ENCODE assay signal across 3 worm cellular contexts in genomic region chrIII:6374947-6375415, ce11.
TF ChIP-seq lines count a peak whose summit lies in the region.

TSS of gene rps-13 (minus strand) at chrIII:6374997.
TSS of gene nfx-1 (plus strand) at chrIII:6375379.

TF ChIP-seq in whole organism, L1 larva, 84 proteins besides CTCF, POLR2A, EP300 and RAD21 (continued from another document and continues in another):
- TF ChIP-seq mef-2 (tag; optimal IDR thresholded peaks at IDR 0.05; lab: Kevin White, UChicago) (no peak), nhr-90 (tag; optimal IDR thresholded peaks at IDR 0.05; lab: Kevin White, UChicago; ENCODE audit: poor library complexity) (peak; percentile 66), ztf-4 (tag; optimal IDR thresholded peaks at IDR 0.05; lab: Kevin White, UChicago) (peak; percentile 74), hlh-4 (tag; optimal IDR thresholded peaks at IDR 0.05; lab: Kevin White, UChicago) (no peak), isw-1 (GFP tag; IDR thresholded peaks at IDR 0.05; lab: Robert Waterston, UW) (peak; percentile 83), zag-1 (tag; optimal IDR thresholded peaks at IDR 0.05; lab: Kevin White, UChicago) (no peak), nhr-12 (tag; optimal IDR thresholded peaks at IDR 0.05; lab: Kevin White, UChicago) (no peak), ceh-63 (GFP tag; optimal IDR thresholded peaks at IDR 0.05; lab: Kevin White, UChicago) (no peak), F16B12.6 (tag; optimal IDR thresholded peaks at IDR 0.05; lab: Kevin White, UChicago) (peak; percentile 76), nhr-76 (tag; optimal IDR thresholded peaks at IDR 0.05; lab: Kevin White, UChicago) (no peak), lsy-2 (tag; optimal IDR thresholded peaks at IDR 0.05; lab: Kevin White, UChicago) (peak; percentile 98 to 99), ama-1 (optimal IDR thresholded peaks at IDR 0.05; lab: Kevin White, UChicago) (peak; percentile 46), efl-3 (GFP tag; optimal IDR thresholded peaks at IDR 0.05; lab: Kevin White, UChicago) (no peak), unc-86 (tag; optimal IDR thresholded peaks at IDR 0.05; lab: Kevin White, UChicago) (peak; percentile 58), irx-1 (tag; optimal IDR thresholded peaks at IDR 0.05; lab: Kevin White, UChicago) (peak; percentile 58), aly-2 (tag; optimal IDR thresholded peaks at IDR 0.05; lab: Kevin White, UChicago) (no peak), efl-1 (optimal IDR thresholded peaks at IDR 0.05; lab: Kevin White, UChicago) (peak; percentile 83 to 90), efl-1 (GFP tag; optimal IDR thresholded peaks at IDR 0.05 in 1 of 2; lab: Kevin White, UChicago) (peak; percentile 76 to 97), ceh-90 (tag; optimal IDR thresholded peaks at IDR 0.05; lab: Kevin White, UChicago) (peak; percentile 4), sup-37 (GFP tag; optimal IDR thresholded peaks at IDR 0.05; lab: Kevin White, UChicago) (no peak), ceh-8 (GFP tag; optimal IDR thresholded peaks at IDR 0.05; lab: Kevin White, UChicago) (no peak), dpl-1 (GFP tag; optimal IDR thresholded peaks at IDR 0.05; lab: Kevin White, UChicago) (peak; percentile 70 to 82 (median 77)), fos-1 (tag; optimal IDR thresholded peaks at IDR 0.05; lab: Kevin White, UChicago) (peak; percentile 80), snu-23 (GFP tag; optimal IDR thresholded peaks at IDR 0.05; lab: Kevin White, UChicago) (peak; percentile 87), ceh-88 (GFP tag; IDR thresholded peaks at IDR 0.05; lab: Robert Waterston, UW) (no peak; the same call in 1 of the 2 replicates), alr-1 (tag; optimal IDR thresholded peaks at IDR 0.05; lab: Kevin White, UChicago; ENCODE audit: borderline replicate concordance) (no peak), blmp-1 (tag; optimal IDR thresholded peaks at IDR 0.05; lab: Kevin White, UChicago) (peak; percentile 63), unc-30 (tag; optimal IDR thresholded peaks at IDR 0.05; lab: Kevin White, UChicago) (no peak), ztf-11 (tag; optimal IDR thresholded peaks at IDR 0.05; lab: Kevin White, UChicago) (no peak), elt-2 (tag; optimal IDR thresholded peaks at IDR 0.05; lab: Kevin White, UChicago) (no peak), egl-27 (tag; optimal IDR thresholded peaks at IDR 0.05; lab: Kevin White, UChicago) (no peak), Y116A8C.19 (tag; optimal IDR thresholded peaks at IDR 0.05; lab: Kevin White, UChicago; ENCODE audit: borderline replicate concordance) (no peak), unc-98 (GFP tag; IDR thresholded peaks at IDR 0.05; lab: Robert Waterston, UW) (no peak), elt-3 (tag; optimal IDR thresholded peaks at IDR 0.05; lab: Kevin White, UChicago) (peak in 2 of 6 experiments; percentile 43 to 63), fkh-10 (GFP tag; optimal IDR thresholded peaks at IDR 0.05; lab: Kevin White, UChicago) (peak; percentile 10), lin-13 (GFP tag; optimal IDR thresholded peaks at IDR 0.05; lab: Kevin White, UChicago) (peak; percentile 86), hpl-2 (GFP tag; optimal IDR thresholded peaks at IDR 0.05; lab: Kevin White, UChicago) (peak; percentile 1), nhr-71 (tag; optimal IDR thresholded peaks at IDR 0.05; lab: Kevin White, UChicago) (peak; percentile 87), lin-35 (GFP tag; optimal IDR thresholded peaks at IDR 0.05; lab: Kevin White, UChicago) (peak; percentile 85 to 91), nhr-28 (tag; optimal IDR thresholded peaks at IDR 0.05; lab: Kevin White, UChicago) (no peak), nhr-84 (tag; optimal IDR thresholded peaks at IDR 0.05; lab: Kevin White, UChicago) (no peak), sox-4 (tag; optimal IDR thresholded peaks at IDR 0.05; lab: Kevin White, UChicago) (no peak), vab-15 (tag; optimal IDR thresholded peaks at IDR 0.05; lab: Kevin White, UChicago) (no peak), mep-1 (tag; optimal IDR thresholded peaks at IDR 0.05; lab: Kevin White, UChicago) (peak; percentile 78)

TF ChIP-seq in whole organism, L3 larva, 47 proteins besides CTCF, POLR2A, EP300 and RAD21 (continued from another document):
- peak; percentile 40 for TF ChIP-seq nhr-11 (tag; optimal IDR thresholded peaks at IDR 0.05; lab: Kevin White, UChicago)
- no peak for TF ChIP-seq nhr-237 (tag; optimal IDR thresholded peaks at IDR 0.05; lab: Kevin White, UChicago)
- no peak for TF ChIP-seq lsy-12 (tag; optimal IDR thresholded peaks at IDR 0.05; lab: Kevin White, UChicago)
- no peak for TF ChIP-seq egl-27 (tag; optimal IDR thresholded peaks at IDR 0.05; lab: Kevin White, UChicago)
- no peak for TF ChIP-seq ztf-11 (tag; optimal IDR thresholded peaks at IDR 0.05; lab: Kevin White, UChicago)
- TF ChIP-seq ama-1 (optimal IDR thresholded peaks at IDR 0.05; lab: Kevin White, UChicago) = no peak
- TF ChIP-seq skn-1 (tag; optimal IDR thresholded peaks at IDR 0.05; lab: Kevin White, UChicago) = peak; percentile 73
- peak; percentile 84 for TF ChIP-seq lin-39 (tag; optimal IDR thresholded peaks at IDR 0.05; lab: Kevin White, UChicago)
- TF ChIP-seq ceh-82 (tag; optimal IDR thresholded peaks at IDR 0.05; lab: Kevin White, UChicago) = no peak
- no peak for TF ChIP-seq sea-2 (GFP tag; optimal IDR thresholded peaks at IDR 0.05; lab: Kevin White, UChicago)
- TF ChIP-seq ZK546.5 (tag; optimal IDR thresholded peaks at IDR 0.05; lab: Kevin White, UChicago) = no peak
- no peak for TF ChIP-seq fkh-10 (GFP tag; optimal IDR thresholded peaks at IDR 0.05; lab: Kevin White, UChicago)
- TF ChIP-seq hmg-11 (tag; optimal IDR thresholded peaks at IDR 0.05; lab: Kevin White, UChicago) = peak; percentile 52
- TF ChIP-seq elt-2 (tag; optimal IDR thresholded peaks at IDR 0.05; lab: Kevin White, UChicago) = peak; percentile 51
- no peak for TF ChIP-seq jun-1 (tag; optimal IDR thresholded peaks at IDR 0.05; lab: Kevin White, UChicago)
- no peak for TF ChIP-seq nhr-67 (tag; optimal IDR thresholded peaks at IDR 0.05; lab: Kevin White, UChicago)
- TF ChIP-seq unc-39 (tag; optimal IDR thresholded peaks at IDR 0.05; lab: Kevin White, UChicago) = no peak
- no peak for TF ChIP-seq ceh-16 (tag; optimal IDR thresholded peaks at IDR 0.05; lab: Kevin White, UChicago)
- peak; percentile 94 for TF ChIP-seq pha-4 (tag; optimal IDR thresholded peaks at IDR 0.05; lab: Kevin White, UChicago)
- peak; percentile 50 for TF ChIP-seq ceh-28 (tag; optimal IDR thresholded peaks at IDR 0.05; lab: Kevin White, UChicago)
- no peak for TF ChIP-seq nhr-76 (tag; optimal IDR thresholded peaks at IDR 0.05; lab: Kevin White, UChicago)
- peak; percentile 58 for TF ChIP-seq egl-5 (tag; optimal IDR thresholded peaks at IDR 0.05; lab: Kevin White, UChicago)
- peak; percentile 34 for TF ChIP-seq pqm-1 (tag; optimal IDR thresholded peaks at IDR 0.05; lab: Kevin White, UChicago)
- no peak for TF ChIP-seq zag-1 (tag; optimal IDR thresholded peaks at IDR 0.05; lab: Kevin White, UChicago)
- TF ChIP-seq lin-15B (tag; optimal IDR thresholded peaks at IDR 0.05; lab: Kevin White, UChicago) = peak; percentile 83
- no peak for TF ChIP-seq tbx-2 (tag; optimal IDR thresholded peaks at IDR 0.05; lab: Kevin White, UChicago)
- TF ChIP-seq elt-3 (tag; optimal IDR thresholded peaks at IDR 0.05; lab: Kevin White, UChicago) = no peak
- TF ChIP-seq nhr-77 (tag; optimal IDR thresholded peaks at IDR 0.05; lab: Kevin White, UChicago) = no peak

TF ChIP-seq in whole organism, young adult, 124 proteins besides CTCF, POLR2A, EP300 and RAD21 (continued from another document):
- no peak for TF ChIP-seq ets-4 (GFP tag; optimal IDR thresholded peaks at IDR 0.05; lab: Kevin White, UChicago)
- no peak for TF ChIP-seq ztf-22 (GFP tag; optimal IDR thresholded peaks at IDR 0.05; lab: Kevin White, UChicago)
- peak; percentile 40; the same call in 1 of the 2 replicates for TF ChIP-seq mcd-1 (GFP tag; IDR thresholded peaks at IDR 0.05; lab: Robert Waterston, UW)
- TF ChIP-seq bed-2 (GFP tag; IDR thresholded peaks at IDR 0.05; lab: Robert Waterston, UW) = no peak
- TF ChIP-seq rec-8 (tag; optimal IDR thresholded peaks at IDR 0.05; lab: Kevin White, UChicago) = no peak
- TF ChIP-seq gei-17 (GFP tag; optimal IDR thresholded peaks at IDR 0.05; lab: Kevin White, UChicago) = no peak
- TF ChIP-seq ceh-91 (GFP tag; IDR thresholded peaks at IDR 0.05; lab: Robert Waterston, UW) = no peak
- no peak for TF ChIP-seq ztf-6 (GFP tag; IDR thresholded peaks at IDR 0.05; lab: Robert Waterston, UW)
- no peak for TF ChIP-seq ekl-4 (GFP tag; IDR thresholded peaks at IDR 0.05; lab: Robert Waterston, UW)
- no peak for TF ChIP-seq nfya-1 (tag; optimal IDR thresholded peaks at IDR 0.05; lab: Kevin White, UChicago; ENCODE audit: borderline replicate concordance, insufficient read depth)
- no peak for TF ChIP-seq atf-7 (tag; optimal IDR thresholded peaks at IDR 0.05; lab: Kevin White, UChicago)
- peak; percentile 23 for TF ChIP-seq snpc-4 (GFP tag; optimal IDR thresholded peaks at IDR 0.05; lab: Kevin White, UChicago)
- TF ChIP-seq snpc-4 (tag; optimal IDR thresholded peaks at IDR 0.05; lab: Kevin White, UChicago) = peak; percentile 15 to 60 (median 42)
- TF ChIP-seq hlh-26 (GFP tag; conservative IDR thresholded peaks at IDR 0.05; lab: Robert Waterston, UW) = no peak
- peak; percentile 69 for TF ChIP-seq snpc-1.3 (tag; optimal IDR thresholded peaks at IDR 0.05; lab: Kevin White, UChicago; ENCODE audit: insufficient read depth)
- no peak for TF ChIP-seq egrh-3 (GFP tag; IDR thresholded peaks at IDR 0.05; lab: Robert Waterston, UW)
- TF ChIP-seq B0261.1 (tag; optimal IDR thresholded peaks at IDR 0.05; lab: Kevin White, UChicago) = no peak
- no peak for TF ChIP-seq hsf-1 (GFP tag; IDR thresholded peaks at IDR 0.05; lab: Robert Waterston, UW)
- TF ChIP-seq tbx-9 (tag; optimal IDR thresholded peaks at IDR 0.05; lab: Kevin White, UChicago; ENCODE audit: borderline replicate concordance) = no peak
- TF ChIP-seq egl-18 (GFP tag; IDR thresholded peaks at IDR 0.05; lab: Robert Waterston, UW) = no peak
- TF ChIP-seq K12H6.12 (tag; optimal IDR thresholded peaks at IDR 0.05; lab: Kevin White, UChicago) = peak; percentile 8
- TF ChIP-seq F22D6.2 (tag; optimal IDR thresholded peaks at IDR 0.05; lab: Kevin White, UChicago) = no peak
- TF ChIP-seq F23B12.7 (tag; optimal IDR thresholded peaks at IDR 0.05; lab: Kevin White, UChicago; ENCODE audit: insufficient read depth) = peak; percentile 57
- TF ChIP-seq F37B4.10 (GFP tag; IDR thresholded peaks at IDR 0.05; lab: Robert Waterston, UW) = no peak
- TF ChIP-seq ztf-18 (tag; optimal IDR thresholded peaks at IDR 0.05; lab: Kevin White, UChicago) = peak; percentile 24
- TF ChIP-seq ztf-26 (tag; optimal IDR thresholded peaks at IDR 0.05; lab: Kevin White, UChicago) = no peak
- peak; percentile 46 for TF ChIP-seq tbp1 (GFP tag; optimal IDR thresholded peaks at IDR 0.05; lab: Kevin White, UChicago)
- TF ChIP-seq him-1 (tag; optimal IDR thresholded peaks at IDR 0.05; lab: Kevin White, UChicago) = no peak
- peak; percentile 64; the same call in 1 of the 2 replicates for TF ChIP-seq madf-6 (GFP tag; IDR thresholded peaks at IDR 0.05; lab: Robert Waterston, UW)
- no peak for TF ChIP-seq zim-3 (tag; optimal IDR thresholded peaks at IDR 0.05; lab: Kevin White, UChicago)
- no peak for TF ChIP-seq F57A8.1 (GFP tag; optimal IDR thresholded peaks at IDR 0.05; lab: Kevin White, UChicago)
- no peak for TF ChIP-seq F55B11.4 (tag; optimal IDR thresholded peaks at IDR 0.05; lab: Kevin White, UChicago; ENCODE audit: borderline replicate concordance, insufficient read depth)
- no peak for TF ChIP-seq ztf-28 (GFP tag; IDR thresholded peaks at IDR 0.05; lab: Robert Waterston, UW)
- no peak for TF ChIP-seq akir-1 (GFP tag; optimal IDR thresholded peaks at IDR 0.05; lab: Kevin White, UChicago)
- TF ChIP-seq Y53F4B.3 (GFP tag; IDR thresholded peaks at IDR 0.05; lab: Robert Waterston, UW) = no peak
- TF ChIP-seq attf-5 (GFP tag; optimal IDR thresholded peaks at IDR 0.05; lab: Kevin White, UChicago) = peak; percentile 74
- no peak for TF ChIP-seq somi-1 (GFP tag; optimal IDR thresholded peaks at IDR 0.05; lab: Kevin White, UChicago)
- TF ChIP-seq mel-28 (tag; optimal IDR thresholded peaks at IDR 0.05; lab: Kevin White, UChicago; ENCODE audit: borderline replicate concordance) = no peak
- peak; percentile 71; the same call in 1 of the 2 replicates for TF ChIP-seq rcor-1 (GFP tag; IDR thresholded peaks at IDR 0.05; lab: Robert Waterston, UW)
- TF ChIP-seq hmg-1.2 (GFP tag; IDR thresholded peaks at IDR 0.05; lab: Robert Waterston, UW) = peak; percentile 42; the same call in 1 of the 2 replicates
- no peak for TF ChIP-seq mes-4 (tag; optimal IDR thresholded peaks at IDR 0.05; lab: Kevin White, UChicago)
- no peak for TF ChIP-seq die-1 (tag; optimal IDR thresholded peaks at IDR 0.05; lab: Kevin White, UChicago)
- TF ChIP-seq ztf-25 (GFP tag; IDR thresholded peaks at IDR 0.05; lab: Robert Waterston, UW) = no peak
- peak; percentile 14; the same call in 1 of the 2 replicates for TF ChIP-seq Y95B8A.8 (GFP tag; IDR thresholded peaks at IDR 0.05; lab: Robert Waterston, UW)
- peak; percentile 71 for TF ChIP-seq ZK185.1 (tag; optimal IDR thresholded peaks at IDR 0.05; lab: Kevin White, UChicago; ENCODE audit: poor library complexity, severe bottlenecking)
- no peak for TF ChIP-seq nhr-179 (tag; optimal IDR thresholded peaks at IDR 0.05; lab: Kevin White, UChicago)
- TF ChIP-seq ama-1 (optimal IDR thresholded peaks at IDR 0.05; lab: Kevin White, UChicago) = no peak
- TF ChIP-seq ama-1 (GFP tag; optimal IDR thresholded peaks at IDR 0.05; lab: Kevin White, UChicago) = peak in 1 of 2 experiments; percentile 24
- peak in 1 of 2 experiments; percentile 34 for TF ChIP-seq let-607 (tag; optimal IDR thresholded peaks at IDR 0.05; lab: Kevin White, UChicago)
- TF ChIP-seq lsl-1 (GFP tag; optimal IDR thresholded peaks at IDR 0.05; lab: Kevin White, UChicago) = peak; percentile 87
- peak; percentile 16 for TF ChIP-seq tlf-1 (GFP tag; optimal IDR thresholded peaks at IDR 0.05; lab: Kevin White, UChicago)
- no peak for TF ChIP-seq F52B5.7 (tag; optimal IDR thresholded peaks at IDR 0.05; lab: Kevin White, UChicago)
- TF ChIP-seq repo-1 (tag; optimal IDR thresholded peaks at IDR 0.05; lab: Kevin White, UChicago) = no peak
- TF ChIP-seq nfyb-1 (GFP tag; IDR thresholded peaks at IDR 0.05; lab: Robert Waterston, UW) = peak; percentile 69; the same call in 1 of the 2 replicates
- TF ChIP-seq lin-40 (tag; optimal IDR thresholded peaks at IDR 0.05; lab: Kevin White, UChicago) = peak; percentile 45
- TF ChIP-seq D2030.7 (GFP tag; IDR thresholded peaks at IDR 0.05; lab: Robert Waterston, UW) = peak; percentile 53
- TF ChIP-seq sea-2 (GFP tag; IDR thresholded peaks at IDR 0.05; lab: Robert Waterston, UW) = no peak
- TF ChIP-seq nhr-80 (tag; optimal IDR thresholded peaks at IDR 0.05; lab: Kevin White, UChicago) = peak; percentile 40
- TF ChIP-seq efl-1 (GFP tag; optimal IDR thresholded peaks at IDR 0.05; lab: Kevin White, UChicago) = peak; percentile 44
